Worm (Caenorhabditis elegans) whole organism, mixed stage, embryonic: ENCODE measurements around the gene T18D3.6.

Source experiments
- M03D4.4 ChIP-seq: sonication (generic microtip); optimal IDR thresholded peaks from 2 replicates; lab custom pipeline; 2017; ENCODE audit warnings: mild to moderate bottlenecking, missing genetic modification characterization, missing compliant biosample characterization
- bed-3 ChIP-seq: fragments of 200-800 bp; sonication (Bioruptor generic); optimal IDR thresholded peaks from 3 replicates; lab custom pipeline; 2018; ENCODE audit warnings: mild to moderate bottlenecking, missing genetic modification characterization, moderate library complexity, missing compliant biosample characterization
- blmp-1 ChIP-seq: fragments of 150-350 bp; optimal IDR thresholded peaks from 2 replicates; lab custom pipeline; 2014; ENCODE audit warnings: missing biosample characterization, missing genetic modification characterization
- ceh-39 ChIP-seq: fragments of 150-350 bp; optimal IDR thresholded peaks from 2 replicates; lab custom pipeline; 2014; ENCODE audit warnings: missing biosample characterization, missing genetic modification characterization
- ceh-43 ChIP-seq: fragments of 200-800 bp; sonication (Bioruptor generic); optimal IDR thresholded peaks from 2 replicates; lab custom pipeline; 2018; ENCODE audit warnings: mild to moderate bottlenecking, missing genetic modification characterization, moderate library complexity, missing compliant biosample characterization
- ceh-83 ChIP-seq: fragments of 200-800 bp; sonication (Bioruptor generic); optimal IDR thresholded peaks from 2 replicates; lab custom pipeline; 2018; ENCODE audit warnings: mild to moderate bottlenecking, missing genetic modification characterization, missing compliant biosample characterization
- ces-1 ChIP-seq: fragments of 150-350 bp; optimal IDR thresholded peaks from 2 replicates; lab custom pipeline; 2014; ENCODE audit warnings: missing biosample characterization, missing genetic modification reagents, missing genetic modification characterization
- cnd-1 ChIP-seq: fragments of 200-800 bp; sonication (Bioruptor generic); optimal IDR thresholded peaks from 2 replicates; lab custom pipeline; 2018; ENCODE audit warnings: mild to moderate bottlenecking, missing genetic modification characterization, missing compliant biosample characterization
- elt-1 ChIP-seq: sonication (generic microtip); optimal IDR thresholded peaks from 2 replicates; lab custom pipeline; 2017; ENCODE audit warnings: missing genetic modification characterization, mild to moderate bottlenecking, missing compliant biosample characterization, antibody characterized with exemption, moderate library complexity, borderline replicate concordance; ENCODE audit not compliant: insufficient read depth
- flh-1 ChIP-seq: fragments of 200-800 bp; sonication (Bioruptor generic); optimal IDR thresholded peaks from 2 replicates; lab custom pipeline; 2018; ENCODE audit warnings: mild to moderate bottlenecking, missing genetic modification characterization, moderate library complexity, missing compliant biosample characterization
- lin-13 ChIP-seq: fragments of 150-350 bp; optimal IDR thresholded peaks from 2 replicates; lab custom pipeline; 2014; ENCODE audit warnings: missing biosample characterization, missing genetic modification characterization
- lin-32 ChIP-seq: fragments of 200-800 bp; sonication (Bioruptor generic); optimal IDR thresholded peaks from 2 replicates; lab custom pipeline; 2018; ENCODE audit warnings: mild to moderate bottlenecking, missing genetic modification characterization, missing compliant biosample characterization
- lsy-2 ChIP-seq: fragments of 150-350 bp; optimal IDR thresholded peaks from 2 replicates; lab custom pipeline; 2014; ENCODE audit warnings: missing biosample characterization, missing genetic modification characterization
- mab-5 ChIP-seq: fragments of 150-350 bp; optimal IDR thresholded peaks from 2 replicates; lab custom pipeline; 2014; ENCODE audit warnings: missing biosample characterization, missing genetic modification characterization
- mep-1 ChIP-seq: fragments of 150-350 bp; optimal IDR thresholded peaks from 2 replicates; lab custom pipeline; 2017; ENCODE audit warnings: missing biosample characterization, missing genetic modification reagents, missing genetic modification characterization, inconsistent platforms
- mls-2 ChIP-seq: sonication (generic microtip); optimal IDR thresholded peaks from 2 replicates; lab custom pipeline; 2016; ENCODE audit warnings: mild to moderate bottlenecking, missing genetic modification characterization, moderate library complexity, missing compliant biosample characterization
- nhr-2 ChIP-seq: fragments of 150-350 bp; optimal IDR thresholded peaks from 2 replicates; lab custom pipeline; 2014; ENCODE audit warnings: missing biosample characterization, missing genetic modification characterization
- nhr-237 ChIP-seq: fragments of 150-350 bp; optimal IDR thresholded peaks from 2 replicates; lab custom pipeline; 2014; ENCODE audit warnings: missing biosample characterization, missing genetic modification characterization
- nhr-28 ChIP-seq: fragments of 150-350 bp; optimal IDR thresholded peaks from 2 replicates; lab custom pipeline; 2014; ENCODE audit warnings: missing biosample characterization, missing genetic modification characterization
- nhr-76 ChIP-seq: sonication (generic microtip); optimal IDR thresholded peaks from 2 replicates; lab custom pipeline; 2017; ENCODE audit warnings: missing biosample characterization, missing genetic modification characterization
- pha-4 ChIP-seq: fragments of 150-350 bp; optimal IDR thresholded peaks from 2 replicates; lab custom pipeline; 2018; ENCODE audit warnings: missing biosample characterization, missing genetic modification reagents, missing genetic modification characterization
- sem-2 ChIP-seq: fragments of 200-800 bp; sonication (Bioruptor generic); optimal IDR thresholded peaks from 2 replicates; lab custom pipeline; 2018; ENCODE audit warnings: mild to moderate bottlenecking, missing genetic modification characterization, missing compliant biosample characterization
- snpc-4 ChIP-seq: fragments of 150-350 bp; optimal IDR thresholded peaks from 2 replicates; lab custom pipeline; 2014; ENCODE audit warnings: missing biosample characterization, missing genetic modification characterization
- sptf-1 ChIP-seq: sonication (generic microtip); optimal IDR thresholded peaks from 2 replicates; lab custom pipeline; 2017; ENCODE audit warnings: mild to moderate bottlenecking, missing genetic modification characterization, moderate library complexity, missing compliant biosample characterization
- tbx-8 ChIP-seq: fragments of 200-800 bp; sonication (Bioruptor generic); optimal IDR thresholded peaks from 2 replicates; lab custom pipeline; 2018; ENCODE audit warnings: mild to moderate bottlenecking, missing genetic modification characterization, moderate library complexity, missing compliant biosample characterization
- unc-120 ChIP-seq: sonication (generic microtip); optimal IDR thresholded peaks from 2 replicates; lab custom pipeline; 2017; ENCODE audit warnings: missing genetic modification characterization, missing compliant biosample characterization; ENCODE audit not compliant: poor library complexity, severe bottlenecking
- unc-39 ChIP-seq: fragments of 150-350 bp; optimal IDR thresholded peaks from 2 replicates; lab custom pipeline; 2014; ENCODE audit warnings: missing biosample characterization, missing genetic modification characterization
- unc-62 ChIP-seq: fragments of 150-350 bp; optimal IDR thresholded peaks from 2 replicates; lab custom pipeline; 2014; ENCODE audit warnings: missing biosample characterization, missing genetic modification reagents, missing genetic modification characterization
- zip-8 ChIP-seq: fragments of 150-350 bp; optimal IDR thresholded peaks from 2 replicates; lab custom pipeline; 2014; ENCODE audit warnings: missing biosample characterization, missing genetic modification characterization
- ztf-11 ChIP-seq: fragments of 150-350 bp; optimal IDR thresholded peaks from 2 replicates; lab custom pipeline; 2014; ENCODE audit warnings: missing biosample characterization, missing genetic modification characterization

Gene T18D3.6

DNA sequence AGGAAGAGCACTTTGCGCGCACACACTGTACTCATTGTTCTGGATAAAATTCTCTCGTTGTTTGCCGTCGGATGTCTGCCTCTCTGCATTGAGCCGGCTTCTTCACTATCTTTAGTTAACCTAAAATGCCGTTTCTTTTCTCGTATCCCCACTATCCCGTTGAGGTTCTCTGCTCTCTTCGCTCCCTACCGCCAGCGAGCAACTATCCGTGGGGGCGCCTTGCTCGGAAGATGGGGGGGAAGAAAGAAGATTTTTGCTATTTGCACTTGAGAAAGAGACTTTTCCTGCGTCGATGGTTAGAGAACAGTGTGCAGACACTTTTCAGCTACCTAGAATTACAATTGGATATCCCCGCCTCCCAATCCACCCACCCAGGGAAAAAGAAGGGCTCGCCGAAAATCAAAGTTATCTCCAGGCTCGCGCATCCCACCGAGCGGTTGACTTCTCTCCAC, 18.0 kb downstream of the T18D3.6 start, which contains the start of gene myo-2:
TSS of gene myo-2 (plus strand) at position 402 of the 452 bp plus-strand sequence.
- peak; percentile 17 for TF ChIP-seq pha-4 (tag; lab: Kevin White, UChicago)
- TF ChIP-seq ces-1 (GFP tag; lab: Kevin White, UChicago): no peak
- TF ChIP-seq nhr-2 (tag; lab: Kevin White, UChicago): no peak

- TF ChIP-seq nhr-76 (tag; lab: Kevin White, UChicago): no peak
- no peak for TF ChIP-seq unc-120 (tag; lab: Kevin White, UChicago)
- TF ChIP-seq cnd-1 (tag; lab: Kevin White, UChicago): no peak
- no peak for TF ChIP-seq flh-1 (GFP tag; lab: Kevin White, UChicago)
- TF ChIP-seq nhr-237: no peak
- TF ChIP-seq lin-32 (GFP tag; lab: Kevin White, UChicago): no peak
- no peak for TF ChIP-seq ztf-11 (tag; lab: Kevin White, UChicago)
- no peak for TF ChIP-seq sem-2
- no peak for TF ChIP-seq lin-13
- no peak for TF ChIP-seq snpc-4 (tag; lab: Kevin White, UChicago)
- no peak for TF ChIP-seq ceh-39 (tag; lab: Kevin White, UChicago)
These were observed 20.2 kb downstream of the T18D3.6 start for ce11 chrX:12469846-12470245.

- TF ChIP-seq ceh-39 (tag; lab: Kevin White, UChicago): no peak
- no peak for TF ChIP-seq ces-1 (GFP tag; lab: Kevin White, UChicago)
- no peak for TF ChIP-seq lsy-2 (tag; lab: Kevin White, UChicago)
- no peak for TF ChIP-seq pha-4 (tag; lab: Kevin White, UChicago)
- TF ChIP-seq tbx-8 (GFP tag; lab: Kevin White, UChicago): no peak
- TF ChIP-seq lin-13: no peak
- TF ChIP-seq M03D4.4 (tag; lab: Kevin White, UChicago): no peak
- no peak for TF ChIP-seq mls-2
- no peak for TF ChIP-seq unc-62 (GFP tag; lab: Kevin White, UChicago)
- no peak for TF ChIP-seq sptf-1
These were observed 22.5 kb downstream of the T18D3.6 start for ce11 chrX:12472232-12472631.

DNA sequence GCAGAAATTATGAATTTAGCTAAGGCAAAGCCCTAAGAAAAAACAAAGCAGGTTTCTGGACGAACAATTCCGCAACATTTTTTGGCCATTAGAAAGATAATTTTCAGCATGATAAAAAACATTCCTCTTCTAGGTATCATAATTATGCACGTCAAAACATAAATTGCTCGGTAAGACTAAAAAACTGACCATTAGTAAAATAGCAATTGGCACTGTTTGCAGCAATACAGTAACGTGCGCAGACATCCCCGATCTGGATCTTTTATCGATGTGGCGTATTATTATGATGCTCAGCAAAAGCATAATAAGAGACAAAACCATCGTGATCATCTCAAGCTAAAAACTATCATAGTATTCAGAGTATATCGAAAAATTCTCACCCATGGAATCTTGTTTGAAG, 26.7 kb downstream of the T18D3.6 start:
- TF ChIP-seq sem-2 (no peak), sptf-1 (no peak), unc-120 (tag; lab: Kevin White, UChicago) (no peak), ceh-83 (GFP tag; lab: Kevin White, UChicago) (no peak), unc-39 (tag; lab: Kevin White, UChicago) (no peak), zip-8 (tag; lab: Kevin White, UChicago) (no peak), M03D4.4 (tag; lab: Kevin White, UChicago) (no peak), nhr-28 (tag; lab: Kevin White, UChicago) (no peak), mls-2 (no peak), ztf-11 (tag; lab: Kevin White, UChicago) (no peak), mab-5 (tag; lab: Kevin White, UChicago) (no peak), lsy-2 (tag; lab: Kevin White, UChicago) (no peak), ces-1 (GFP tag; lab: Kevin White, UChicago) (no peak), nhr-2 (tag; lab: Kevin White, UChicago) (no peak)

ce11 chrX:12477341-12477740, 27.6 kb downstream of the T18D3.6 start, which contains the start of gene F45E6.1:
Gene F45E6.1, minus strand, starts transcription at chrX:12477441.
- TF ChIP-seq lin-13 (no peak), nhr-76 (tag; lab: Kevin White, UChicago) (no peak), mls-2 (no peak), unc-62 (GFP tag; lab: Kevin White, UChicago) (no peak), elt-1 (tag; lab: Kevin White, UChicago) (no peak), ceh-83 (GFP tag; lab: Kevin White, UChicago) (no peak), lsy-2 (tag; lab: Kevin White, UChicago) (no peak), sem-2 (no peak), bed-3 (GFP tag; lab: Kevin White, UChicago) (no peak), ceh-43 (GFP tag; lab: Kevin White, UChicago) (no peak), zip-8 (tag; lab: Kevin White, UChicago) (no peak), mab-5 (tag; lab: Kevin White, UChicago) (no peak), mep-1 (tag; lab: Kevin White, UChicago) (no peak), sptf-1 (no peak), snpc-4 (tag; lab: Kevin White, UChicago) (no peak), tbx-8 (GFP tag; lab: Kevin White, UChicago) (no peak), ceh-39 (tag; lab: Kevin White, UChicago) (no peak), ztf-11 (tag; lab: Kevin White, UChicago) (no peak), M03D4.4 (tag; lab: Kevin White, UChicago) (no peak), blmp-1 (tag; lab: Kevin White, UChicago) (no peak)
